Fruit fly (Drosophila melanogaster) whole organism, pupa: Measurements from ENCODE around the gene mgl.

Experiments used
- CG17806 ChIP-seq: fragments of 200-800 bp; sonication (Bioruptor generic); optimal IDR thresholded peaks from 2 replicates; lab custom pipeline; 2018; ENCODE audit warnings: missing biosample characterization, mild to moderate bottlenecking, missing genetic modification characterization, moderate library complexity
- CG32121 ChIP-seq: fragments of 200-800 bp; sonication (Bioruptor generic); IDR thresholded peaks from 2 replicates; pipeline ENCODE4 v1.3.6; 2022; ENCODE audit warnings: missing biosample characterization, missing genetic modification characterization
- CG4496 ChIP-seq: fragments of 200-800 bp; sonication (Bioruptor generic); IDR thresholded peaks from 3 replicates; pipeline ENCODE4 v1.3.6; 2022; ENCODE audit warnings: missing biosample characterization, missing genetic modification characterization

- no peak for TF ChIP-seq CG17806 (tag; lab: Kevin White, UChicago)
- no peak for TF ChIP-seq CG4496
- no peak for TF ChIP-seq CG32121 (GFP tag; lab: Robert Waterston, UW)
Observed at dm6 chrX:9347767-9348166, 152.2 kb downstream of the mgl start.
